Fruit fly (Drosophila melanogaster) whole organism, wandering third instar larva: ENCODE measurements around the gene mRpS24.

Source experiments
- Abd-B ChIP-seq: fragments of >200 bp; optimal IDR thresholded peaks from 2 replicates; lab custom pipeline; 2017; ENCODE audit warnings: missing biosample characterization, missing genetic modification characterization
- CG32264 ChIP-seq: fragments of 200-800 bp; sonication (Bioruptor generic); optimal IDR thresholded peaks from 2 replicates; lab custom pipeline; 2016; ENCODE audit warnings: missing biosample characterization, missing genetic modification characterization
- CG9705 ChIP-seq: fragments of 200-800 bp; sonication (Bioruptor generic); optimal IDR thresholded peaks from 2 replicates; lab custom pipeline; 2018; ENCODE audit warnings: missing biosample characterization, mild to moderate bottlenecking, missing genetic modification characterization
- CrebA ChIP-seq: fragments of 200-800 bp; sonication (Bioruptor generic); optimal IDR thresholded peaks from 2 replicates; lab custom pipeline; 2016; ENCODE audit warnings: missing biosample characterization, mild to moderate bottlenecking, missing genetic modification characterization, borderline replicate concordance
- Dfd ChIP-seq: fragments of >200 bp; optimal IDR thresholded peaks from 2 replicates; lab custom pipeline; 2017; ENCODE audit warnings: missing biosample characterization, missing genetic modification characterization
- Dif ChIP-seq: fragments of 200-275, 200-300 bp; sonication (Bioruptor generic); optimal IDR thresholded peaks from 2 replicates; lab custom pipeline; 2018; ENCODE audit warnings: missing biosample characterization, missing genetic modification characterization; ENCODE audit not compliant: partially characterized antibody
- GATAd ChIP-seq: sonication (Bioruptor generic); optimal IDR thresholded peaks from 2 replicates; lab custom pipeline; 2016; ENCODE audit warnings: missing biosample characterization, missing genetic modification characterization
- HLH106 ChIP-seq: fragments of 200-800 bp; optimal IDR thresholded peaks from 3 replicates; lab custom pipeline; 2019; ENCODE audit warnings: missing biosample characterization, mild to moderate bottlenecking, missing genetic modification characterization, moderate library complexity
- Hnf4 ChIP-seq: fragments of 200-800 bp; sonication (Bioruptor generic); optimal IDR thresholded peaks from 2 replicates; lab custom pipeline; 2016; ENCODE audit warnings: missing biosample characterization, mild to moderate bottlenecking, missing genetic modification characterization
- Hr78 ChIP-seq: fragments of >200 bp; optimal IDR thresholded peaks from 2 replicates; lab custom pipeline; 2017; ENCODE audit warnings: missing biosample characterization, missing genetic modification characterization
- Hr83 ChIP-seq: fragments of 200-300 bp; sonication (Bioruptor generic); optimal IDR thresholded peaks from 2 replicates; lab custom pipeline; 2016; ENCODE audit warnings: missing biosample characterization, mild to moderate bottlenecking, missing genetic modification characterization, moderate library complexity; ENCODE audit not compliant: poor library complexity, severe bottlenecking
- Jra ChIP-seq: sonication (Bioruptor generic); optimal IDR thresholded peaks from 2 replicates; lab custom pipeline; 2016; ENCODE audit warnings: missing biosample characterization, missing genetic modification characterization
- Mio ChIP-seq: sonication (Bioruptor generic); optimal IDR thresholded peaks from 2 replicates; lab custom pipeline; 2016; ENCODE audit warnings: missing biosample characterization, missing genetic modification characterization
- Myc ChIP-seq: fragments of >200 bp; optimal IDR thresholded peaks from 2 replicates; lab custom pipeline; 2017
- N ChIP-seq: fragments of >200 bp; optimal IDR thresholded peaks from 2 replicates; lab custom pipeline; 2018; ENCODE audit warnings: missing biosample characterization, missing external identifiers, missing genetic modification characterization
- OdsH ChIP-seq: fragments of 200-800 bp; sonication (Bioruptor generic); optimal IDR thresholded peaks from 2 replicates; lab custom pipeline; 2016; ENCODE audit warnings: missing biosample characterization, mild to moderate bottlenecking, missing genetic modification characterization
- Rel ChIP-seq, 2 experiments: fragments of 200-800 bp; sonication (Bioruptor generic) in 1 of 2; optimal IDR thresholded peaks; 2 replicates in 1 of 2; 3 replicates in 1 of 2; lab custom pipeline; 2016 to 2019; ENCODE audit warnings: mild to moderate bottlenecking in 2 of 2, missing biosample characterization in 2 of 2, missing genetic modification characterization in 2 of 2, moderate library complexity in 1 of 2
- Sp1 ChIP-seq: fragments of 200-800 bp; sonication (Bioruptor generic); optimal IDR thresholded peaks from 3 replicates; lab custom pipeline; 2019; ENCODE audit warnings: missing biosample characterization, mild to moderate bottlenecking, missing genetic modification characterization, moderate library complexity
- Vsx2 ChIP-seq: fragments of 200-300, 225-300 bp; sonication (Bioruptor generic); optimal IDR thresholded peaks from 2 replicates; lab custom pipeline; 2018; ENCODE audit warnings: missing biosample characterization, missing genetic modification characterization; ENCODE audit not compliant: partially characterized antibody
- br ChIP-seq: fragments of 200-800 bp; sonication (Bioruptor generic); optimal IDR thresholded peaks from 2 replicates; lab custom pipeline; 2016; ENCODE audit warnings: missing biosample characterization, missing genetic modification characterization
- brk ChIP-seq: fragments of 200-800 bp; sonication (Bioruptor generic); optimal IDR thresholded peaks from 2 replicates; lab custom pipeline; 2016; ENCODE audit warnings: missing biosample characterization, mild to moderate bottlenecking, missing genetic modification characterization
- dl ChIP-seq, 2 experiments: fragments of 175-275, 200-275 bp in 1 of 2; fragments of 200-275 bp in 1 of 2; sonication (Bioruptor generic); optimal IDR thresholded peaks; lab custom pipeline; 2018; ENCODE audit warnings: mild to moderate bottlenecking in 2 of 2, missing biosample characterization in 2 of 2, missing genetic modification characterization in 2 of 2, moderate library complexity in 2 of 2; ENCODE audit not compliant: partially characterized antibody in 2 of 2, insufficient read depth in 1 of 2
- dmrt93B ChIP-seq: fragments of 200-800 bp; sonication (Bioruptor generic); optimal IDR thresholded peaks from 2 replicates; lab custom pipeline; 2018; ENCODE audit warnings: missing biosample characterization, mild to moderate bottlenecking, missing genetic modification characterization
- dsf ChIP-seq: sonication (Bioruptor generic); optimal IDR thresholded peaks from 2 replicates; lab custom pipeline; 2016; ENCODE audit warnings: missing biosample characterization, missing genetic modification characterization, borderline replicate concordance
- ey ChIP-seq: fragments of 200-800 bp; sonication (Bioruptor generic); optimal IDR thresholded peaks from 2 replicates; lab custom pipeline; 2016; ENCODE audit warnings: missing biosample characterization, missing genetic modification characterization
- foxo ChIP-seq, 2 experiments: fragments of 200-800 bp; sonication (Bioruptor generic); optimal IDR thresholded peaks; 2 replicates in 1 of 2; 3 replicates in 1 of 2; lab custom pipeline; 2016 to 2017; ENCODE audit warnings: missing biosample characterization in 2 of 2, missing genetic modification characterization in 2 of 2
- fru ChIP-seq: fragments of 200-800 bp; sonication (Bioruptor generic); optimal IDR thresholded peaks from 3 replicates; lab custom pipeline; 2016; ENCODE audit warnings: missing biosample characterization, mild to moderate bottlenecking, missing genetic modification characterization
- h ChIP-seq: fragments of 200-800 bp; sonication (Bioruptor generic); optimal IDR thresholded peaks from 3 replicates; lab custom pipeline; 2016; ENCODE audit warnings: missing biosample characterization, mild to moderate bottlenecking, missing genetic modification characterization
- jim ChIP-seq: fragments of 175-275, 200-325 bp; sonication (Bioruptor generic); optimal IDR thresholded peaks from 2 replicates; lab custom pipeline; 2016; ENCODE audit warnings: missing biosample characterization, mild to moderate bottlenecking, missing genetic modification characterization
- lola ChIP-seq: fragments of >200 bp; optimal IDR thresholded peaks from 2 replicates; lab custom pipeline; 2017; ENCODE audit warnings: missing biosample characterization, missing genetic modification characterization
- pan ChIP-seq: fragments of >200 bp; optimal IDR thresholded peaks from 2 replicates; lab custom pipeline; 2017
- psq ChIP-seq: fragments of 200-800 bp; sonication (Bioruptor generic); optimal IDR thresholded peaks from 3 replicates; lab custom pipeline; 2017; ENCODE audit warnings: missing biosample characterization, mild to moderate bottlenecking, missing genetic modification characterization, moderate library complexity
- rgr ChIP-seq: fragments of 200-800 bp; sonication (Bioruptor generic); optimal IDR thresholded peaks from 3 replicates; lab custom pipeline; 2016; ENCODE audit warnings: missing biosample characterization, mild to moderate bottlenecking, missing genetic modification characterization
- sage ChIP-seq: fragments of 200-800 bp; sonication (Bioruptor generic); optimal IDR thresholded peaks from 2 replicates; lab custom pipeline; 2016; ENCODE audit warnings: missing biosample characterization, mild to moderate bottlenecking, missing genetic modification characterization
- sv ChIP-seq: fragments of 200-800 bp; sonication (Bioruptor generic); optimal IDR thresholded peaks from 3 replicates; lab custom pipeline; 2016; ENCODE audit warnings: missing biosample characterization, missing genetic modification characterization
- tai ChIP-seq: sonication (Bioruptor generic); optimal IDR thresholded peaks from 2 replicates; lab custom pipeline; 2016; ENCODE audit warnings: missing biosample characterization, missing genetic modification characterization
- usp ChIP-seq: fragments of >200 bp; optimal IDR thresholded peaks from 2 replicates; lab custom pipeline; 2017; ENCODE audit warnings: missing biosample characterization, missing genetic modification characterization
- woc ChIP-seq: sonication (Bioruptor generic); optimal IDR thresholded peaks from 2 replicates; lab custom pipeline; 2016; ENCODE audit warnings: missing biosample characterization, mild to moderate bottlenecking, missing genetic modification characterization

mRpS24 gene

DNA sequence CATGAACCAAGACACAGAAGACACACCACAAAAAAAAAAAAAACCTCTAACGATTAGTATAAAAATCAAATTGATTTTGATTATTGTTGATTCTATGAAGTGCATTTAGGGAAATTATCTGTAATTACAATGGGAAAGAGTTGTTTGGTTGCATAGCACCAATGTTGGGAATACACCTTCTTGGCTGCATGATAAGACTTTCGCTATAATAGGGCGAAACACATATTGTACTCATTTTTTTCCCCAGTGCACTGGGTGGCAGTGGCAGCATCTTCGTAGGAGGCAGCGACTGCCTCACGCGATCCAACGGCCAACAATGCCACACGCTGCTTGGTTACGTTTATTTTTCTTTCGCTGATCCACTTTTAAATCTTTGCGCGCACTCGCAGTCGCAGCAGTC lies 40.7 kb upstream of the mRpS24 start:
- TF ChIP-seq h (GFP tag; lab: Kevin White, UChicago) (no peak), foxo (GFP tag; optimal IDR thresholded peaks at IDR 0.05; lab: Kevin White, UChicago) (no peak), Hnf4 (GFP tag; lab: Kevin White, UChicago) (no peak), Mio (GFP tag; lab: Kevin White, UChicago) (no peak), Vsx2 (GFP tag; lab: Kevin White, UChicago) (no peak), rgr (no peak), brk (GFP tag; lab: Kevin White, UChicago) (no peak), lola (no peak), dl (GFP tag; optimal IDR thresholded peaks at IDR 0.05; lab: Kevin White, UChicago; ENCODE audit: insufficient read depth in 1 of 2, partially characterized antibody in 2 of 2) (no peak), Hr78 (no peak), psq (GFP tag; lab: Kevin White, UChicago) (no peak), Sp1 (GFP tag; lab: Kevin White, UChicago) (no peak), Rel (GFP tag; optimal IDR thresholded peaks at IDR 0.05; lab: Kevin White, UChicago) (no peak), Rel (tag; optimal IDR thresholded peaks at IDR 0.05; lab: Kevin White, UChicago) (no peak), Myc (lab: Kevin White, UChicago) (no peak), N (GFP tag; lab: Kevin White, UChicago) (no peak), dsf (GFP tag; lab: Kevin White, UChicago) (no peak)
- TF ChIP-seq, all 38 proteins: peak for 0

DNA sequence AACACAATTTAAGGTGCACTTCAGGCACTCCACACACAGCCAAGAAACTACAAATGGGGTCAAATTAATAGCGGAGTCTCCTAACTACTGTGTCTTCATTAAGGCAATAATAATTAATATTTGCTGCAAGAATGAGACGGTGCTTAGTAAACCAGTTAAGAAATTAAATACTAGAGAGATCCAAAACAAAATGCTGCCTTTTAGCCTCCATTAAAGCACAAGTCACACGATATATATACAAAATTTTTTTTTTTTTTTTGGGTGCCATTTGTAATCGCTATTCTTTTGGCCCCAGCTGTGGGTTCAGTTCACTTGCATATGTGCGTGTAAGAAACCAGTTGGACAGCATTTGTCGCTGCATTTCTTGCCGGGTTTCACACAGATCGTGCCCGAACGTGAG lies 40.1 kb upstream of the mRpS24 start:
- TF ChIP-seq GATAd (GFP tag; lab: Kevin White, UChicago) (no peak), rgr (peak; percentile 70), sage (GFP tag; lab: Kevin White, UChicago) (peak; percentile 61), dsf (GFP tag; lab: Kevin White, UChicago) (no peak), Jra (no peak), Hr78 (no peak), CrebA (no peak), jim (no peak), Sp1 (GFP tag; lab: Kevin White, UChicago) (peak; percentile 79), CG9705 (GFP tag; lab: Kevin White, UChicago) (no peak), brk (GFP tag; lab: Kevin White, UChicago) (no peak), Vsx2 (GFP tag; lab: Kevin White, UChicago) (no peak), Hnf4 (GFP tag; lab: Kevin White, UChicago) (no peak), dmrt93B (peak; percentile 66), Mio (GFP tag; lab: Kevin White, UChicago) (no peak), Abd-B (GFP tag; lab: Kevin White, UChicago) (no peak), HLH106 (peak; percentile 67), CG32264 (GFP tag; lab: Kevin White, UChicago) (peak; percentile 48), dl (GFP tag; optimal IDR thresholded peaks at IDR 0.05; lab: Kevin White, UChicago; ENCODE audit: insufficient read depth in 1 of 2, partially characterized antibody in 2 of 2) (no peak), woc (GFP tag; lab: Kevin White, UChicago) (peak; percentile 81), br (GFP tag; lab: Kevin White, UChicago) (peak; percentile 77), Hr83 (GFP tag; lab: Kevin White, UChicago) (no peak), N (GFP tag; lab: Kevin White, UChicago) (no peak), psq (GFP tag; lab: Kevin White, UChicago) (peak; percentile 54), Dfd (GFP tag; lab: Kevin White, UChicago) (no peak), ey (GFP tag; lab: Kevin White, UChicago) (peak; percentile 78), lola (no peak), h (GFP tag; lab: Kevin White, UChicago) (peak; percentile 78), fru (GFP tag; lab: Kevin White, UChicago) (peak; percentile 75), usp (no peak), OdsH (peak; percentile 74), sv (GFP tag; lab: Kevin White, UChicago) (no peak), pan (lab: Kevin White, UChicago) (no peak), Myc (lab: Kevin White, UChicago) (no peak), Rel (GFP tag; optimal IDR thresholded peaks at IDR 0.05; lab: Kevin White, UChicago) (peak; percentile 71), Rel (tag; optimal IDR thresholded peaks at IDR 0.05; lab: Kevin White, UChicago) (no peak), foxo (GFP tag; optimal IDR thresholded peaks at IDR 0.05; lab: Kevin White, UChicago) (peak in 1 of 2 experiments; percentile 76), tai (no peak), Dif (no peak)
